Comparison of ENCODE assay signal across 4 worm cellular contexts in genomic region chrX:9103584-9103983, ce11.
TF ChIP-seq lines count a peak whose summit lies in the region.

No protein-coding gene starts in this region.

TF ChIP-seq in whole organism, L1 larva, 84 proteins besides CTCF, POLR2A, EP300 and RAD21:
- TF ChIP-seq egl-13 (tag; optimal IDR thresholded peaks at IDR 0.05; lab: Kevin White, UChicago) (no peak), nhr-85 (tag; lab: Kevin White, UChicago) (peak; percentile 83), nhr-71 (tag; optimal IDR thresholded peaks at IDR 0.05; lab: Kevin White, UChicago) (peak; percentile 8), swsn-7 (tag; optimal IDR thresholded peaks at IDR 0.05; lab: Kevin White, UChicago) (no peak), lin-35 (GFP tag; optimal IDR thresholded peaks at IDR 0.05; lab: Kevin White, UChicago) (peak in 1 of 2 experiments; percentile 35), lin-14 (GFP tag; optimal IDR thresholded peaks at IDR 0.05; lab: Kevin White, UChicago) (peak; percentile 41), efl-1 (optimal IDR thresholded peaks at IDR 0.05; lab: Kevin White, UChicago) (no peak), efl-1 (GFP tag; optimal IDR thresholded peaks at IDR 0.05 in 1 of 2; lab: Kevin White, UChicago) (peak in 1 of 2 experiments; percentile 56), unc-30 (tag; optimal IDR thresholded peaks at IDR 0.05; lab: Kevin White, UChicago) (no peak)

TF ChIP-seq in whole organism, L2 larva, 48 proteins besides CTCF, POLR2A, EP300 and RAD21:
- TF ChIP-seq dmd-4 (tag; optimal IDR thresholded peaks at IDR 0.05; lab: Kevin White, UChicago) (no peak), nhr-129 (tag; optimal IDR thresholded peaks at IDR 0.05; lab: Kevin White, UChicago) (peak; percentile 60)

TF ChIP-seq in whole organism, L4 larva, 104 proteins besides CTCF, POLR2A, EP300 and RAD21:
- TF ChIP-seq hlh-30 (tag; optimal IDR thresholded peaks at IDR 0.05; lab: Kevin White, UChicago; ENCODE audit: insufficient read depth) (peak; percentile 69), gei-8 (GFP tag; optimal IDR thresholded peaks at IDR 0.05; lab: Kevin White, UChicago) (no peak), ceh-82 (tag; optimal IDR thresholded peaks at IDR 0.05; lab: Kevin White, UChicago) (no peak), Y105C5A.15 (GFP tag; IDR thresholded peaks at IDR 0.05; lab: Robert Waterston, UW) (no peak), daf-16 (GFP tag; optimal IDR thresholded peaks at IDR 0.05; lab: Kevin White, UChicago) (no peak), daf-16 (tag; optimal IDR thresholded peaks at IDR 0.05; lab: Kevin White, UChicago) (peak; percentile 77), sdz-12 (GFP tag; optimal IDR thresholded peaks at IDR 0.05; lab: Kevin White, UChicago) (no peak), ctbp-1 (GFP tag; IDR thresholded peaks at IDR 0.05; lab: Robert Waterston, UW) (no peak), hif-1 (tag; optimal IDR thresholded peaks at IDR 0.05; lab: Kevin White, UChicago) (no peak), unc-62 (GFP tag; optimal IDR thresholded peaks at IDR 0.05 in 1 of 2; lab: Kevin White, UChicago) (peak in 1 of 2 experiments; percentile 54), unc-62 (tag; optimal IDR thresholded peaks at IDR 0.05; lab: Kevin White, UChicago) (no peak), lir-3 (tag; optimal IDR thresholded peaks at IDR 0.05; lab: Kevin White, UChicago) (no peak), aly-2 (tag; optimal IDR thresholded peaks at IDR 0.05; lab: Kevin White, UChicago) (no peak), zip-2 (tag; optimal IDR thresholded peaks at IDR 0.05; lab: Kevin White, UChicago) (no peak), ztf-7 (tag; optimal IDR thresholded peaks at IDR 0.05; lab: Kevin White, UChicago) (no peak), D1046.2 (GFP tag; IDR thresholded peaks at IDR 0.05; lab: Robert Waterston, UW) (no peak), Y75B8A.6 (GFP tag; IDR thresholded peaks at IDR 0.05; lab: Robert Waterston, UW) (no peak), nhr-11 (tag; optimal IDR thresholded peaks at IDR 0.05; lab: Kevin White, UChicago) (no peak), nhr-237 (tag; optimal IDR thresholded peaks at IDR 0.05; lab: Kevin White, UChicago) (no peak), T26A8.4 (GFP tag; IDR thresholded peaks at IDR 0.05; lab: Robert Waterston, UW) (no peak), unc-39 (tag; optimal IDR thresholded peaks at IDR 0.05; lab: Kevin White, UChicago) (no peak), nhr-111 (GFP tag; optimal IDR thresholded peaks at IDR 0.05; lab: Kevin White, UChicago) (no peak)
TF ChIP-seq in whole organism, L4 larva: peak in this region for 3.

TF ChIP-seq in whole organism, young adult, 124 proteins besides CTCF, POLR2A, EP300 and RAD21:
- TF ChIP-seq zfh-2 (GFP tag; conservative IDR thresholded peaks at IDR 0.05; lab: Robert Waterston, UW): 0 out of 2 replicates have a peak, but pooled peaks have one; percentile 17
- TF ChIP-seq hmg-20 (GFP tag; IDR thresholded peaks at IDR 0.05; lab: Robert Waterston, UW): no peak
